Fruit fly (Drosophila melanogaster) whole organism: ENCODE results near the gene CG1416.

Experiments
- CG8478 ChIP-seq: fragments of >200 bp; optimal IDR thresholded peaks from 2 replicates; lab custom pipeline; 2018; ENCODE audit warnings: inconsistent platforms
- pan ChIP-seq: fragments of >200 bp; optimal IDR thresholded peaks from 2 replicates; lab custom pipeline; 2017

dm6 chr2L:21752798-21753197, 5.0 kb upstream of the CG1416 start:
- no peak for TF ChIP-seq CG8478 (lab: Kevin White, UChicago)
- no peak for TF ChIP-seq pan (lab: Kevin White, UChicago)
